Worm (Caenorhabditis elegans) whole organism, mixed stage, embryonic: Measurements from ENCODE around the gene F21C10.10.

Experiments
- bed-3 ChIP-seq: fragments of 200-800 bp; sonication (Bioruptor generic); optimal IDR thresholded peaks from 3 replicates; lab custom pipeline; 2018; ENCODE audit warnings: mild to moderate bottlenecking, missing genetic modification characterization, moderate library complexity, missing compliant biosample characterization
- lin-32 ChIP-seq: fragments of 200-800 bp; sonication (Bioruptor generic); optimal IDR thresholded peaks from 2 replicates; lab custom pipeline; 2018; ENCODE audit warnings: mild to moderate bottlenecking, missing genetic modification characterization, missing compliant biosample characterization
- sem-2 ChIP-seq: fragments of 200-800 bp; sonication (Bioruptor generic); optimal IDR thresholded peaks from 2 replicates; lab custom pipeline; 2018; ENCODE audit warnings: mild to moderate bottlenecking, missing genetic modification characterization, missing compliant biosample characterization
- unc-39 ChIP-seq: fragments of 150-350 bp; optimal IDR thresholded peaks from 2 replicates; lab custom pipeline; 2014; ENCODE audit warnings: missing biosample characterization, missing genetic modification characterization

DNA sequence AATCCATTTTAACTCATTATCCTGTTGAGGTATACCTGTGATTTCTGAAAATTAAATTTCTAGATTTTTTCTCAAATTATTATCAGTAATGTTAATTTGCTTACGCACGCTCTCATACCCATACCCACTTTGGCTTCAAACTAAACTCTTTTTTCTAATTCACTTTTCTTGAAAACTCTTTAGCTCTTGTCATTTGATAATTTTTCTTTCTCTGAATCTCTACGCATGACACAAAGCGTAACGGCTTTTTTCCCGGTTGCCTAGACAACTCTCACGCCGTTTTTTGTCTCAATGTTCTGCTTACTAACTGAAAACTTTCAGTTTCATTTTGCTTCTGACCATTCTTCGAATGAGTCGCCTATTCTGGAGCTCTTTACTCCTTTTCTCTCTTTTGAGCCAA is 37.9 kb downstream of the F21C10.10 start, which contains the start of gene B0222.1:
- TF ChIP-seq sem-2 (GFP tag; lab: Kevin White, UChicago), result no peak
- TF ChIP-seq unc-39, result no peak
- TF ChIP-seq lin-32, result no peak
- TF ChIP-seq bed-3 (GFP tag; lab: Kevin White, UChicago), result no peak
